Worm (Caenorhabditis elegans) whole organism, mixed stage, embryonic: ENCODE data around the gene sre-31.

ENCODE experiments used
- M03D4.4 ChIP-seq: sonication (generic microtip); optimal IDR thresholded peaks from 2 replicates; lab custom pipeline; 2017; ENCODE audit warnings: mild to moderate bottlenecking, missing genetic modification characterization, missing compliant biosample characterization
- blmp-1 ChIP-seq: fragments of 150-350 bp; optimal IDR thresholded peaks from 2 replicates; lab custom pipeline; 2014; ENCODE audit warnings: missing biosample characterization, missing genetic modification characterization
- cnd-1 ChIP-seq: fragments of 200-800 bp; sonication (Bioruptor generic); optimal IDR thresholded peaks from 2 replicates; lab custom pipeline; 2018; ENCODE audit warnings: mild to moderate bottlenecking, missing genetic modification characterization, missing compliant biosample characterization
- elt-3 ChIP-seq: fragments of 150-350 bp; optimal IDR thresholded peaks from 2 replicates; lab custom pipeline; 2014; ENCODE audit warnings: missing biosample characterization, missing genetic modification characterization
- ham-2 ChIP-seq: fragments of 200-800 bp; sonication (Bioruptor generic); optimal IDR thresholded peaks from 2 replicates; lab custom pipeline; 2018; ENCODE audit warnings: mild to moderate bottlenecking, missing genetic modification characterization, missing compliant biosample characterization
- lin-13 ChIP-seq: fragments of 150-350 bp; optimal IDR thresholded peaks from 2 replicates; lab custom pipeline; 2014; ENCODE audit warnings: missing biosample characterization, missing genetic modification characterization
- lsy-2 ChIP-seq: fragments of 150-350 bp; optimal IDR thresholded peaks from 2 replicates; lab custom pipeline; 2014; ENCODE audit warnings: missing biosample characterization, missing genetic modification characterization
- mep-1 ChIP-seq: fragments of 150-350 bp; optimal IDR thresholded peaks from 2 replicates; lab custom pipeline; 2017; ENCODE audit warnings: missing biosample characterization, missing genetic modification reagents, missing genetic modification characterization, inconsistent platforms
- nhr-12 ChIP-seq: fragments of 150-350 bp; optimal IDR thresholded peaks from 2 replicates; lab custom pipeline; 2014; ENCODE audit warnings: missing biosample characterization, missing genetic modification characterization
- nhr-28 ChIP-seq: fragments of 150-350 bp; optimal IDR thresholded peaks from 2 replicates; lab custom pipeline; 2014; ENCODE audit warnings: missing biosample characterization, missing genetic modification characterization
- nhr-76 ChIP-seq: sonication (generic microtip); optimal IDR thresholded peaks from 2 replicates; lab custom pipeline; 2017; ENCODE audit warnings: missing biosample characterization, missing genetic modification characterization
- pha-4 ChIP-seq: fragments of 150-350 bp; optimal IDR thresholded peaks from 2 replicates; lab custom pipeline; 2018; ENCODE audit warnings: missing biosample characterization, missing genetic modification reagents, missing genetic modification characterization
- unc-39 ChIP-seq: fragments of 150-350 bp; optimal IDR thresholded peaks from 2 replicates; lab custom pipeline; 2014; ENCODE audit warnings: missing biosample characterization, missing genetic modification characterization

ce11 chrII:12412417-12412816 is 3.8 kb upstream of the sre-31 start, which contains the start of gene Y57A10C.1:
- TF ChIP-seq ham-2 (no peak), nhr-28 (tag; lab: Kevin White, UChicago) (no peak), unc-39 (tag; lab: Kevin White, UChicago) (no peak), elt-3 (no peak), pha-4 (tag; lab: Kevin White, UChicago) (no peak), mep-1 (tag; lab: Kevin White, UChicago) (no peak), cnd-1 (tag; lab: Kevin White, UChicago) (no peak), M03D4.4 (tag; lab: Kevin White, UChicago) (no peak), lsy-2 (no peak), lin-13 (tag; lab: Kevin White, UChicago) (no peak), nhr-12 (tag; lab: Kevin White, UChicago) (no peak), blmp-1 (tag; lab: Kevin White, UChicago) (no peak), nhr-76 (tag; lab: Kevin White, UChicago) (no peak)
